Worm (Caenorhabditis elegans) whole organism, L3 larva: ENCODE data around the gene ins-17.

Experiments used
- egl-5 ChIP-seq: fragments of 150-350 bp; optimal IDR thresholded peaks from 2 replicates; lab custom pipeline; 2017; ENCODE audit warnings: missing biosample characterization, missing genetic modification reagents, missing genetic modification characterization, inconsistent platforms
- fos-1 ChIP-seq: fragments of 150-350 bp; optimal IDR thresholded peaks from 2 replicates; lab custom pipeline; 2014; ENCODE audit warnings: missing biosample characterization, missing genetic modification characterization
- skn-1 ChIP-seq: fragments of 150-350 bp; optimal IDR thresholded peaks from 2 replicates; lab custom pipeline; 2014; ENCODE audit warnings: missing biosample characterization, missing genetic modification characterization

DNA sequence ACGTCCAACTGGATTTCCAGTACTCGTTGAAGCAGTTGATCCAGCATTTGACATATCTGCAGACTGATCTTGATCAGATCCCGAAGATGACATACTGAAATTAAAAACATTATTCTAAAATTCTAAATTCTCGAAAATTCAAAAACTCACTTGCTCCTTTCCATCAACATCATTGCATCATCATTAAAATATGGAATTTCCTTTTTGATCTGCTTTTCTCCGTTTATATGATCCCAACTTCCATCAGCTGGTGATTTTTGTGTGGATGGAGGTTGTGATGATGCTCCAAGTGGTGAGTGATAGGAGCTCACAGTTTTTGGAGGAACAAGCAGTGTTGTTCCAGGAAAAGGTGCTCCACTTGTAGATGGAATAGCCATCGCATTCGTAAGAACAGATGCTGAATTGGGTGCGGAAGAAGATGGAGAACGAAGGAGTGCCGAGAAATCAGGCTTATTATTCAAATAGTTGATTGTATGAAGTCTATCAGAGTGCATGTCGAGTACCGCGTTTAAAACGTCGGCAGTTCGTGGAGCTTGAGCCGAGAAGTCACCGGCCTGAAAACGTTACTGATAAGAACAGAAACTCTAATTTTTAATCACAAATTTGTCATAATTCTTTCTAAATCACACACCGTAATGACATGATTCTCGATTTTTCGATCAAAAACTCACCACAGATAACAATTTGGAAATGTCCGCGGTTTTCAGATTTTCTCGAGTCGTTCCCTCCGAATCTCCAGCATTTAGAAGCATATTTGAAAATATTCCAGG, 15.8 kb upstream of the ins-17 start:
- no peak for TF ChIP-seq skn-1 (tag; lab: Kevin White, UChicago)
- no peak for TF ChIP-seq fos-1 (tag; lab: Kevin White, UChicago)
- no peak for TF ChIP-seq egl-5 (tag; lab: Kevin White, UChicago)
